Fruit fly (Drosophila melanogaster) whole organism: ENCODE results near the gene CAH7.

Experiments used
- CG8478 ChIP-seq: fragments of >200 bp; optimal IDR thresholded peaks from 2 replicates; lab custom pipeline; 2018; ENCODE audit warnings: inconsistent platforms
- psq ChIP-seq: fragments of >200 bp; optimal IDR thresholded peaks from 2 replicates; lab custom pipeline; 2017

DNA sequence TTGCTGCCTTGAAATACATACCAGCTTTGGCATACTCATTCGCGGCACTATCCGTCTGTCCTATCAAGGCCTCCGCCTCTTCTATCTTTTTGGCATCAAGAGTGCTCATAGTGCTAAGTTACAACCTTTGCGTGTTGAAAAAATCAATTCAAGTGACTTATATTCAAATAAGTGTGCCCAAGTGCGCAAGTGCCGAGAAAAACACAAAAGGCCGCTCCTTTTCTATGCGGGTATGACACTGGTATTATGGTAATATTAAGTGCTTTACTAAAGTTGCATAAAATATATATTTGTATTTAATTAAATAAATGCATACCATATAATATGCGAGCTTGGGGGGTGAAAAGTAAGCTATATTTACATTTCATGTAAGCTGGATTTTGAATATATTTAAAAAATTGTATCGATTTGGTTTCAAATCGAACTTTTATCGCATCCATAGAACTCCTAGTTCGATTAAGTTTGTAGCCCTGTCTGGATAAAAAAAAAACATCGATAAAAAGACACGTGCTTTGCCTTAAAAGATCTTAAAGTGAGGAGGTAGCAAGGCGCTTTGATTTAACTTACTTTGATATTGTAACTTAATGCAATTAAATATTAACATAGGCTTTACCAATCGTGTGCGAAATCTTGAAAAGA is 9.3 kb downstream of the CAH7 start, which contains the start of the genes gammaSnap2 and ATPsynepsilonL:
- TF ChIP-seq CG8478 (lab: Kevin White, UChicago) (no peak), psq (no peak)
